Fruit fly (Drosophila melanogaster): ENCODE data around the gene CG9705.

Gene CG9705

DNA sequence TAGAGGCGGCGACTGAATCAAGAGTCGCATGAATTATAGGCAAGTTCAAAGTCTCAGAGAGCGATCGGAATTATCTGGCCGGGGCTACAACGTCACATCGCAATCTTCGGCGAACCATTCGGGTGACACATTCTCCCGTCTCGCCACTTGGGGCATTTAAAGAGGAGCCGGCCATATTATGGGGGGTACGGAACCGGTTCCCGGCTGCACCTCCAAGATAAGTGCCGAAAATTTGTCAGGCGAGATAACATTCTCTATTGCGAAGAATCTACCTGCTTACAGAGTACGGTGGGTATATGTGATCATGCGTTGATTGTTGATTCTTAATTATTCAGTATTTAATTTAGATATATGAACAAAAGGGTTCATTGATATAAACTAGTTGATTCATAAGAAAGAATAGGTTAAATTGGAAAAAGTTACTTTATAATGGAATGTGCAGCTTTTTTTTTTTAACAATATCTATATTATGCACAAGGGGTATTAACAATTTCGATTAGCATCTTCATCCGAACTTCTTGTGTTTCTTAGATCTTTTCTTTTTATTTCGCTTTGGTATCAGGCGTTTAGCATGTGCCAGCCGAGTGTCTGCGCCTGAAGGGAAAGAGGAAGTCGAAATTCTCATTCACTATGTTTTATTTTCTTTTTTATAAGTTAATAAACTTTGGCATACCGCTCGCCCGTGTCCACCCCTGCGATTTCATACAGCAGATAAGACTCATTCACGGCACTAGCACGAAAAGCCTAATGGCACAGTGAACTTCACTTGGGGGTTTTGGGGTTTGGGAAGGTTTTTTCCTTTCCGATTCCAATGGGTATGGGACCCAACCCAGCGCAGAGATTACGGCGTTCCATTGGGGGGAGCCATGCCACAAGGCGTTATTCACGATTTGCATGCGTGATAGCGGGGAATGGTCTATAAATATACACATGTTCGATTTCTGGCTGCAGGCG lies 21.9 kb downstream of the CG9705 start (continued):
- no peak for TF ChIP-seq gce (GFP tag; IDR thresholded peaks at IDR 0.05)
- peak; percentile 47 for TF ChIP-seq slbo (GFP tag; IDR thresholded peaks at IDR 0.05)
- TF ChIP-seq CG7963 (GFP tag; IDR thresholded peaks at IDR 0.05; ENCODE audit: partially characterized antibody), result no peak
- TF ChIP-seq CrebB (tag; optimal IDR thresholded peaks at IDR 0.05), result no peak
- TF ChIP-seq CG18764 (GFP tag; optimal IDR thresholded peaks at IDR 0.05), result peak; percentile 1
- TF ChIP-seq Oli (tag; optimal IDR thresholded peaks at IDR 0.05), result peak; percentile 70
- TF ChIP-seq Camta (GFP tag; optimal IDR thresholded peaks at IDR 0.05), result no peak
- TF ChIP-seq emc (GFP tag; optimal IDR thresholded peaks at IDR 0.05), result no peak
- TF ChIP-seq sens-2 (GFP tag; IDR thresholded peaks at IDR 0.05), result no peak
- TF ChIP-seq CG31441 (GFP tag; IDR thresholded peaks at IDR 0.05), result peak; percentile 76
- peak; percentile 42 for TF ChIP-seq lbe (GFP tag; optimal IDR thresholded peaks at IDR 0.05)
- TF ChIP-seq CG9797 (GFP tag; optimal IDR thresholded peaks at IDR 0.05), result no peak
- no peak for TF ChIP-seq CG9876 (GFP tag; optimal IDR thresholded peaks at IDR 0.05)
- TF ChIP-seq tna (GFP tag; IDR thresholded peaks at IDR 0.05; ENCODE audit: partially characterized antibody), result no peak
- no peak for TF ChIP-seq Bdp1 (GFP tag; optimal IDR thresholded peaks at IDR 0.05)
- TF ChIP-seq bowl (GFP tag; IDR thresholded peaks at IDR 0.05), result no peak
- peak; percentile 44 for TF ChIP-seq Nf-YB (GFP tag; optimal IDR thresholded peaks at IDR 0.05)
- no peak for TF ChIP-seq Hand (GFP tag; optimal IDR thresholded peaks at IDR 0.05)
- TF ChIP-seq CG2712 (tag; optimal IDR thresholded peaks at IDR 0.05), result peak; percentile 73
- TF ChIP-seq cato (GFP tag; optimal IDR thresholded peaks at IDR 0.05; ENCODE audit: borderline replicate concordance), result no peak
- TF ChIP-seq Kr (GFP tag; optimal IDR thresholded peaks at IDR 0.05), result no peak
- TF ChIP-seq Deaf1 (tag; optimal IDR thresholded peaks at IDR 0.05), result peak; percentile 73
- TF ChIP-seq Awh (GFP tag; IDR thresholded peaks at IDR 0.05), result no peak
- TF ChIP-seq CG7357 (GFP tag; IDR thresholded peaks at IDR 0.05), result no peak
- peak; percentile 4 for TF ChIP-seq CG15011 (GFP tag; optimal IDR thresholded peaks at IDR 0.05)
- no peak for TF ChIP-seq HLH4C (GFP tag; IDR thresholded peaks at IDR 0.05; ENCODE audit: partially characterized antibody)
- no peak for TF ChIP-seq eyg (GFP tag; optimal IDR thresholded peaks at IDR 0.05)
- no peak for TF ChIP-seq dati (GFP tag; IDR thresholded peaks at IDR 0.05)
- TF ChIP-seq disco-r (GFP tag; optimal IDR thresholded peaks at IDR 0.05), result no peak
- no peak for TF ChIP-seq CG31365 (tag; optimal IDR thresholded peaks at IDR 0.05)
- no peak for TF ChIP-seq CG11398 (GFP tag; optimal IDR thresholded peaks at IDR 0.05)
- TF ChIP-seq tll (GFP tag; optimal IDR thresholded peaks at IDR 0.05), result no peak
- no peak for TF ChIP-seq Doc3 (GFP tag; IDR thresholded peaks at IDR 0.05; ENCODE audit: partially characterized antibody)
- peak; percentile 33 for TF ChIP-seq gsb-n (tag; optimal IDR thresholded peaks at IDR 0.05)
- TF ChIP-seq fru (optimal IDR thresholded peaks at IDR 0.05), result no peak
- no peak for TF ChIP-seq CG6791 (GFP tag; IDR thresholded peaks at IDR 0.05; ENCODE audit: partially characterized antibody)
- no peak for TF ChIP-seq CG9609 (GFP tag; optimal IDR thresholded peaks at IDR 0.05)
- TF ChIP-seq dan (GFP tag; IDR thresholded peaks at IDR 0.05), result no peak
- no peak for TF ChIP-seq CG1233 (GFP tag; optimal IDR thresholded peaks at IDR 0.05)
- peak; percentile 59 for TF ChIP-seq az2 (GFP tag; optimal IDR thresholded peaks at IDR 0.05)
- peak; percentile 40 for TF ChIP-seq nau (GFP tag; optimal IDR thresholded peaks at IDR 0.05)
- no peak for TF ChIP-seq Nf-YA (GFP tag; IDR thresholded peaks at IDR 0.05)
- TF ChIP-seq CG31388 (GFP tag; optimal IDR thresholded peaks at IDR 0.05), result no peak
- peak; percentile 43 for TF ChIP-seq tio (GFP tag; optimal IDR thresholded peaks at IDR 0.05)
- TF ChIP-seq CG11456 (GFP tag; IDR thresholded peaks at IDR 0.05), result no peak
- TF ChIP-seq Trl (optimal IDR thresholded peaks at IDR 0.05), result peak; percentile 11 to 16
- no peak for TF ChIP-seq Trl (GFP tag; optimal IDR thresholded peaks at IDR 0.05)
- no peak for TF ChIP-seq Dad (GFP tag; optimal IDR thresholded peaks at IDR 0.05)
- TF ChIP-seq CG11085 (GFP tag; IDR thresholded peaks at IDR 0.05), result no peak
- no peak for TF ChIP-seq kah (GFP tag; optimal IDR thresholded peaks at IDR 0.05)

All from whole organism, embryonic.